Fruit fly (Drosophila melanogaster) whole organism, embryonic: ENCODE measurements around the gene Hex-t2.

Experiments used
- Antp ChIP-seq: fragments of 200-800 bp; sonication (Bioruptor generic); optimal IDR thresholded peaks from 3 replicates; lab custom pipeline; 2016; ENCODE audit warnings: missing biosample characterization, missing genetic modification characterization
- Awh ChIP-seq: fragments of 200-800 bp; sonication (Bioruptor generic); IDR thresholded peaks from 2 replicates; pipeline ENCODE4, ENCODE4 v1.3.6; 2022; ENCODE audit warnings: missing biosample characterization, missing genetic modification characterization
- Bdp1 ChIP-seq: fragments of 200-800 bp; sonication (Bioruptor generic); optimal IDR thresholded peaks from 3 replicates; lab custom pipeline; 2016; ENCODE audit warnings: missing biosample characterization, missing genetic modification characterization
- Bgb ChIP-seq: fragments of 200-800 bp; sonication (Bioruptor generic); IDR thresholded peaks from 2 replicates; pipeline ENCODE4 v1.3.6; 2022; ENCODE audit warnings: missing biosample characterization, missing genetic modification characterization; ENCODE audit not compliant: partially characterized antibody
- CG10267 ChIP-seq: fragments of 200-800 bp; sonication (Bioruptor generic); optimal IDR thresholded peaks from 2 replicates; lab custom pipeline; 2018; ENCODE audit warnings: missing biosample characterization, mild to moderate bottlenecking, missing genetic modification characterization, moderate library complexity
- CG10321 ChIP-seq: fragments of 200-800 bp; sonication (Bioruptor generic); IDR thresholded peaks from 2 replicates; pipeline ENCODE4 v1.3.6; 2022; ENCODE audit warnings: missing biosample characterization, missing genetic modification characterization
- CG10462 ChIP-seq: fragments of 200-800 bp; sonication (Bioruptor generic); optimal IDR thresholded peaks from 2 replicates; lab custom pipeline; 2016; ENCODE audit warnings: missing biosample characterization, missing genetic modification characterization
- CG10959 ChIP-seq: fragments of 200-800 bp; sonication (Bioruptor generic); IDR thresholded peaks from 2 replicates; pipeline ENCODE4 v1.3.6; 2022; ENCODE audit warnings: missing biosample characterization, missing genetic modification characterization
- CG15011 ChIP-seq: fragments of 200-800 bp; sonication (Bioruptor generic); optimal IDR thresholded peaks from 3 replicates; lab custom pipeline; 2018; ENCODE audit warnings: missing biosample characterization, mild to moderate bottlenecking, missing genetic modification characterization
- CG15479 ChIP-seq: fragments of 200-800 bp; sonication (Bioruptor generic); optimal IDR thresholded peaks from 3 replicates; lab custom pipeline; 2019; ENCODE audit warnings: missing biosample characterization, mild to moderate bottlenecking, missing genetic modification characterization, moderate library complexity
- CG1602 ChIP-seq: fragments of 200-800 bp; sonication (Bioruptor generic); optimal IDR thresholded peaks from 3 replicates; lab custom pipeline; 2016; ENCODE audit warnings: missing biosample characterization, missing genetic modification characterization
- CG2889 ChIP-seq: fragments of 200-800 bp; sonication (Bioruptor generic); IDR thresholded peaks from 3 replicates; pipeline ENCODE4 v1.3.6; 2022; ENCODE audit warnings: missing biosample characterization, missing genetic modification characterization
- CG31365 ChIP-seq: fragments of 200-800 bp; sonication (Bioruptor generic); optimal IDR thresholded peaks from 2 replicates; lab custom pipeline; 2018; ENCODE audit warnings: missing biosample characterization, mild to moderate bottlenecking, missing genetic modification characterization
- CG32532 ChIP-seq: fragments of 200-800 bp; sonication (Bioruptor generic); IDR thresholded peaks from 2 replicates; pipeline ENCODE4 v1.3.6; 2022; ENCODE audit warnings: missing biosample characterization, missing genetic modification characterization
- CG6175 ChIP-seq: fragments of 200-800 bp; sonication (Bioruptor generic); IDR thresholded peaks from 3 replicates; pipeline ENCODE4 v1.3.6; 2022; ENCODE audit warnings: missing biosample characterization, missing genetic modification characterization
- CG7963 ChIP-seq: fragments of 200-800 bp; sonication (Bioruptor generic); IDR thresholded peaks from 3 replicates; pipeline ENCODE4 v1.3.6; 2022; ENCODE audit warnings: missing biosample characterization, missing genetic modification characterization; ENCODE audit not compliant: partially characterized antibody
- CG8359 ChIP-seq: fragments of 200-800 bp; sonication (Bioruptor generic); optimal IDR thresholded peaks from 2 replicates; lab custom pipeline; 2017; ENCODE audit warnings: missing biosample characterization, mild to moderate bottlenecking, missing genetic modification characterization, borderline replicate concordance
- CG8944 ChIP-seq: fragments of 200-800 bp; sonication (Bioruptor generic); optimal IDR thresholded peaks from 3 replicates; lab custom pipeline; 2016; ENCODE audit warnings: missing biosample characterization, missing genetic modification characterization
- Camta ChIP-seq: fragments of 200-800 bp; sonication (Bioruptor generic); optimal IDR thresholded peaks from 2 replicates; lab custom pipeline; 2016; ENCODE audit warnings: missing biosample characterization, missing genetic modification characterization
- CrebB ChIP-seq: fragments of 200-800 bp; sonication (Bioruptor generic); optimal IDR thresholded peaks from 3 replicates; lab custom pipeline; 2018; ENCODE audit warnings: missing biosample characterization, mild to moderate bottlenecking, missing genetic modification characterization
- D19A ChIP-seq: fragments of 200-800 bp; optimal IDR thresholded peaks from 3 replicates; lab custom pipeline; 2019; ENCODE audit warnings: missing biosample characterization, mild to moderate bottlenecking, missing genetic modification characterization, moderate library complexity
- Dip3 ChIP-seq: fragments of 200-800 bp; sonication (Bioruptor generic); optimal IDR thresholded peaks from 3 replicates; lab custom pipeline; 2016; ENCODE audit warnings: missing biosample characterization, missing genetic modification characterization
- H15 ChIP-seq: fragments of 200-800 bp; sonication (Bioruptor generic); IDR thresholded peaks from 3 replicates; pipeline ENCODE4 v1.3.6; 2022; ENCODE audit warnings: missing biosample characterization, missing genetic modification characterization
- HmgZ ChIP-seq: fragments of 200-800 bp; sonication (Bioruptor generic); optimal IDR thresholded peaks from 2 replicates; lab custom pipeline; 2018; ENCODE audit warnings: missing biosample characterization, mild to moderate bottlenecking, missing genetic modification characterization
- Hr51 ChIP-seq, 2 experiments: fragments of 200-800 bp; sonication (Bioruptor generic); optimal IDR thresholded peaks; 2 replicates in 1 of 2; 3 replicates in 1 of 2; lab custom pipeline; 2016 to 2018; ENCODE audit warnings: missing biosample characterization in 2 of 2, missing genetic modification characterization in 2 of 2, mild to moderate bottlenecking in 1 of 2, moderate library complexity in 1 of 2
- Myb ChIP-seq: fragments of 200-800 bp; sonication (Bioruptor generic); optimal IDR thresholded peaks from 2 replicates; lab custom pipeline; 2016; ENCODE audit warnings: missing biosample characterization, missing genetic modification characterization
- Opbp ChIP-seq: fragments of 200-800 bp; sonication (Bioruptor generic); IDR thresholded peaks from 3 replicates; pipeline ENCODE4 v1.3.6; 2022; ENCODE audit warnings: missing biosample characterization, missing genetic modification characterization; ENCODE audit not compliant: partially characterized antibody
- Ravus ChIP-seq: fragments of 200-800 bp; sonication (Bioruptor generic); IDR thresholded peaks from 2 replicates; pipeline ENCODE4 v1.3.6; 2022; ENCODE audit warnings: missing biosample characterization, missing genetic modification characterization
- Sox100B ChIP-seq: fragments of 200-800 bp; sonication (Bioruptor generic); optimal IDR thresholded peaks from 3 replicates; lab custom pipeline; 2018; ENCODE audit warnings: missing biosample characterization, mild to moderate bottlenecking, missing genetic modification characterization
- bbx ChIP-seq: fragments of 200-800 bp; sonication (Bioruptor generic); IDR thresholded peaks from 2 replicates; pipeline ENCODE4 v1.3.6; 2022; ENCODE audit warnings: missing biosample characterization, missing genetic modification characterization; ENCODE audit not compliant: partially characterized antibody
- br ChIP-seq: fragments of >200 bp; optimal IDR thresholded peaks from 2 replicates; lab custom pipeline; 2017
- chif ChIP-seq, 2 experiments: fragments of 200-800 bp; sonication (Bioruptor generic); optimal IDR thresholded peaks; 3 replicates each; lab custom pipeline; 2016; ENCODE audit warnings: missing biosample characterization in 2 of 2, missing genetic modification characterization in 2 of 2
- ci ChIP-seq: fragments of 200-800 bp; sonication (Bioruptor generic); IDR thresholded peaks from 3 replicates; pipeline ENCODE4 v1.3.6; 2022; ENCODE audit warnings: missing biosample characterization, missing genetic modification characterization
- dimm ChIP-seq: fragments of 200-800 bp; sonication (Bioruptor generic); IDR thresholded peaks from 2 replicates; pipeline ENCODE4 v1.3.6; 2022; ENCODE audit warnings: missing biosample characterization, missing genetic modification characterization
- dmrt99B ChIP-seq: fragments of 200-800 bp; sonication (Bioruptor generic); optimal IDR thresholded peaks from 2 replicates; lab custom pipeline; 2018; ENCODE audit warnings: missing biosample characterization, mild to moderate bottlenecking, missing genetic modification characterization, moderate library complexity
- fd102C ChIP-seq: fragments of 200-800 bp; sonication (Bioruptor generic); optimal IDR thresholded peaks from 2 replicates; lab custom pipeline; 2018; ENCODE audit warnings: missing biosample characterization, mild to moderate bottlenecking, missing genetic modification characterization, moderate library complexity
- grau ChIP-seq: fragments of 200-800 bp; optimal IDR thresholded peaks from 3 replicates; lab custom pipeline; 2019; ENCODE audit warnings: missing biosample characterization, mild to moderate bottlenecking, missing genetic modification characterization, moderate library complexity
- gsb-n ChIP-seq: fragments of 200-800 bp; sonication (Bioruptor generic); optimal IDR thresholded peaks from 3 replicates; lab custom pipeline; 2018; ENCODE audit warnings: missing biosample characterization, mild to moderate bottlenecking, missing genetic modification characterization
- kni ChIP-seq: fragments of 200-800 bp; sonication (Bioruptor generic); optimal IDR thresholded peaks from 3 replicates; lab custom pipeline; 2017; ENCODE audit warnings: mild to moderate bottlenecking, missing biosample characterization, missing genetic modification reagents, missing genetic modification characterization
- luna ChIP-seq: fragments of 200-800 bp; sonication (Bioruptor generic); optimal IDR thresholded peaks from 2 replicates; lab custom pipeline; 2016; ENCODE audit warnings: missing biosample characterization, missing genetic modification characterization
- nau ChIP-seq: fragments of 200-800 bp; sonication (Bioruptor generic); optimal IDR thresholded peaks from 3 replicates; lab custom pipeline; 2017; ENCODE audit warnings: missing biosample characterization, mild to moderate bottlenecking, missing genetic modification characterization, missing genetic modification reagents
- nerfin-2 ChIP-seq: fragments of 200-800 bp; sonication (Bioruptor generic); IDR thresholded peaks from 2 replicates; pipeline ENCODE4 v1.3.6; 2022; ENCODE audit warnings: missing biosample characterization, missing genetic modification characterization; ENCODE audit not compliant: partially characterized antibody
- nmo ChIP-seq: fragments of 200-800 bp; sonication (Bioruptor generic); optimal IDR thresholded peaks from 2 replicates; lab custom pipeline; 2018; ENCODE audit warnings: missing biosample characterization, mild to moderate bottlenecking, missing genetic modification characterization, moderate library complexity
- onecut ChIP-seq: fragments of 200-800 bp; sonication (Bioruptor generic); IDR thresholded peaks from 2 replicates; pipeline ENCODE4 v1.3.6; 2022; ENCODE audit warnings: missing biosample characterization, missing genetic modification characterization
- seq ChIP-seq: fragments of 200-800 bp; sonication (Bioruptor generic); IDR thresholded peaks from 2 replicates; pipeline ENCODE4 v1.3.6; 2022; ENCODE audit warnings: missing biosample characterization, missing genetic modification characterization
- shn ChIP-seq: fragments of 200-800 bp; sonication (Bioruptor generic); optimal IDR thresholded peaks from 3 replicates; lab custom pipeline; 2016; ENCODE audit warnings: missing biosample characterization, missing genetic modification characterization
- sr ChIP-seq: fragments of 200-800 bp; sonication (Bioruptor generic); IDR thresholded peaks from 3 replicates; pipeline ENCODE4 v1.3.6; 2022; ENCODE audit warnings: missing biosample characterization, missing genetic modification characterization
- trem ChIP-seq: fragments of 200-800 bp; optimal IDR thresholded peaks from 3 replicates; lab custom pipeline; 2019; ENCODE audit warnings: missing biosample characterization, mild to moderate bottlenecking, missing genetic modification characterization, moderate library complexity
- ttk ChIP-seq: fragments of 200-800 bp; sonication (Bioruptor generic); IDR thresholded peaks from 2 replicates; pipeline ENCODE4 v2.1.2; 2022; ENCODE audit warnings: missing biosample characterization, missing genetic modification characterization
- tx ChIP-seq: fragments of 200-800 bp; sonication (Bioruptor generic); optimal IDR thresholded peaks from 2 replicates; lab custom pipeline; 2016; ENCODE audit warnings: missing biosample characterization, missing genetic modification characterization
- wek ChIP-seq: fragments of 200-800 bp; sonication (Bioruptor generic); optimal IDR thresholded peaks from 3 replicates; lab custom pipeline; 2018; ENCODE audit warnings: missing biosample characterization, mild to moderate bottlenecking, missing genetic modification characterization, moderate library complexity

The Hex-t2 gene

dm6 chr3R:26436540-26436939 is 13.9 kb upstream of the Hex-t2 start (continued):
- no peak for TF ChIP-seq CG15011
- no peak for TF ChIP-seq CG6175 (GFP tag; lab: Robert Waterston, UW)
- no peak for TF ChIP-seq shn
- peak; percentile 3 for TF ChIP-seq Bdp1 (GFP tag; lab: Kevin White, UChicago)
- no peak for TF ChIP-seq wek (GFP tag; lab: Kevin White, UChicago)
- TF ChIP-seq Awh (GFP tag; lab: Robert Waterston, UW) = peak; percentile 31; the same call in 1 of the 2 replicates
- TF ChIP-seq CG32532 (GFP tag; lab: Robert Waterston, UW) = 0 out of 2 replicates have a peak, but pooled peaks have one; percentile 17
- peak; percentile 48; the same call in 1 of the 3 replicates for TF ChIP-seq H15
- TF ChIP-seq Hr51 (GFP tag; optimal IDR thresholded peaks at IDR 0.05; lab: Kevin White, UChicago) = peak in 1 of 2 experiments; percentile 68
- no peak for TF ChIP-seq CG31365
- TF ChIP-seq CG8944 (GFP tag; lab: Kevin White, UChicago) = peak; percentile 24
- no peak for TF ChIP-seq CG8359 (GFP tag; lab: Kevin White, UChicago)
- no peak for TF ChIP-seq CG10321 (GFP tag; lab: Robert Waterston, UW)
- no peak; the same call in 1 of the 2 replicates for TF ChIP-seq Ravus (GFP tag; lab: Robert Waterston, UW)
- TF ChIP-seq nau (GFP tag; lab: Kevin White, UChicago) = peak; percentile 4
- TF ChIP-seq fd102C = no peak
- TF ChIP-seq CG10267 (tag; lab: Kevin White, UChicago) = peak; percentile 13
- TF ChIP-seq Camta (GFP tag; lab: Kevin White, UChicago) = no peak
- peak; percentile 23 for TF ChIP-seq CG1602 (GFP tag; lab: Kevin White, UChicago)
- no peak for TF ChIP-seq sr (GFP tag; lab: Robert Waterston, UW)
- peak; percentile 68 for TF ChIP-seq dmrt99B (tag; lab: Kevin White, UChicago)
- TF ChIP-seq CrebB (tag; lab: Kevin White, UChicago) = no peak
- peak; percentile 38 for TF ChIP-seq grau (tag; lab: Kevin White, UChicago)
- TF ChIP-seq nerfin-2 = no peak
- TF ChIP-seq CG10959 = 0 out of 2 replicates have a peak, but pooled peaks have one; percentile 20
- TF ChIP-seq nmo (GFP tag; lab: Kevin White, UChicago) = peak; percentile 35
- no peak for TF ChIP-seq bbx (GFP tag; lab: Robert Waterston, UW)
- no peak for TF ChIP-seq CG7963 (GFP tag; lab: Robert Waterston, UW)
- 0 out of 3 replicates have a peak, but pooled peaks have one; percentile 22 for TF ChIP-seq CG2889 (GFP tag; lab: Robert Waterston, UW)
- no peak for TF ChIP-seq CG10462 (GFP tag; lab: Kevin White, UChicago)
- TF ChIP-seq tx (GFP tag; lab: Kevin White, UChicago) = peak; percentile 57
- no peak for TF ChIP-seq HmgZ (tag; lab: Kevin White, UChicago)
- no peak for TF ChIP-seq seq (GFP tag; lab: Robert Waterston, UW)
- peak; percentile 5 for TF ChIP-seq Myb (GFP tag; lab: Kevin White, UChicago)
- peak; percentile 35 for TF ChIP-seq gsb-n (tag; lab: Kevin White, UChicago)
- peak; percentile 49; the same call in 1 of the 2 replicates for TF ChIP-seq ttk (GFP tag; lab: Robert Waterston, UW)
- peak; percentile 5 for TF ChIP-seq trem (tag; lab: Kevin White, UChicago)
- peak; percentile 74; the same call in 2 of the 3 replicates for TF ChIP-seq ci
- TF ChIP-seq Opbp (GFP tag; lab: Robert Waterston, UW) = no peak
- TF ChIP-seq br (lab: Kevin White, UChicago) = no peak
- no peak for TF ChIP-seq Bgb (GFP tag; lab: Robert Waterston, UW)
- no peak for TF ChIP-seq onecut (GFP tag; lab: Robert Waterston, UW)
- no peak for TF ChIP-seq CG15479 (GFP tag; lab: Kevin White, UChicago)
- no peak for TF ChIP-seq Dip3
- TF ChIP-seq Antp (GFP tag; lab: Kevin White, UChicago) = peak; percentile 10
- no peak for TF ChIP-seq luna
- TF ChIP-seq chif (GFP tag; optimal IDR thresholded peaks at IDR 0.05; lab: Kevin White, UChicago) = peak; percentile 44 to 47
- peak; percentile 24 for TF ChIP-seq D19A
- no peak for TF ChIP-seq kni (GFP tag; lab: Kevin White, UChicago)
- no peak for TF ChIP-seq Sox100B (GFP tag; lab: Kevin White, UChicago)
- TF ChIP-seq dimm (GFP tag; lab: Robert Waterston, UW) = no peak
